Worm (Caenorhabditis elegans): ENCODE measurements around the gene zipt-13.

The zipt-13 gene

DNA sequence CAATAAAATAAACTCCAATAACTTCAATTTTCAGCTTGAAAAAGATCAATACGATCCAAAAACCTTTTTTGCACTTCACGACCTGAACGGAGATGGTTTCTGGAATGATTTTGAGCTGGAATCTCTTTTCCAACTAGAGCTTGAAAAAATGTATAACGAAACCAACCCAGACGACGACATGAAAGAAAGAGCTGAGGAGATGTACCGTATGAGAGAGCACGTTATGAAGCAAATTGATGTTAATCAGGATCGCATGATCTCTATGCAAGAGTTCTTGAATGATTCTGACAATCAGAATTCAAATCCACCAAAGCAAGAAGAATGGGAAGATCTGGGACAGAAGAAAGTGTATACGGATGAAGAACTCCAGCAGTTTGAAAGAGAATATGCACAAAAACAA is 37.5 kb downstream of the zipt-13 start:
- no peak for TF ChIP-seq egrh-3 (GFP tag; IDR thresholded peaks at IDR 0.05)
- TF ChIP-seq let-607 (tag; optimal IDR thresholded peaks at IDR 0.05), result no peak
- TF ChIP-seq F39B2.1 (GFP tag; IDR thresholded peaks at IDR 0.05), result no peak
- TF ChIP-seq snpc-4 (GFP tag; optimal IDR thresholded peaks at IDR 0.05), result no peak
- no peak for TF ChIP-seq snpc-4 (tag; optimal IDR thresholded peaks at IDR 0.05)
- TF ChIP-seq akir-1 (GFP tag; optimal IDR thresholded peaks at IDR 0.05), result no peak
- TF ChIP-seq dpff-1 (tag; optimal IDR thresholded peaks at IDR 0.05), result no peak

DNA sequence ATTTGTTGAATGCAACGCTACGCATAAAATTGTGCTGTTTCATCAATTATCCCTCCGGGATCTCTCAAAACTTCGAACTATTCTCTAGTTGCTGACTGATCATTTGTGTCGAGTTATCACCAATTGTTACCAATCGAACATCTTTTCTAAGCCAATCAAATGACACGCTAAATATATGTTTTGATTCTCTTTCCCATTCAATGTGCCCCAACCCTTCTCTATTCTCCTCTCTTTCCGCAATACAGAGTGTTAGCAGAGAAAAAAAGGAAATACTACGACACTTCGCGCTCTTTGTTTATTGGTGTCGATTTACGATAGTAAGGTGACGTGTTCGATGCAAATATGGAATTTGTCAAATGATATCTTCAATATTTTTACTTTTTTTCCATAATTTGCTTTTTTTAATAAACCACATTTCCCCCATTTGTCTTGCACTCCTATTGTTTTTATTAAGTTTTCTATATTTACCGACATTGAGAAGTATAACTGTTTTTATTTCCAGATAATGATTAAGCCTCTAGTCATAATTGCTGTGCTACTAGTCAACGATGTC is 39.5 kb downstream of the zipt-13 start, which contains the start of gene nucb-1:
TSS of gene nucb-1 (plus strand) at position 503 of the 553 bp plus-strand sequence.
- TF ChIP-seq dpff-1 (tag; optimal IDR thresholded peaks at IDR 0.05) (no peak), lin-40 (tag; optimal IDR thresholded peaks at IDR 0.05) (peak; percentile 59), F22D6.2 (tag; optimal IDR thresholded peaks at IDR 0.05) (no peak), ztf-26 (tag; optimal IDR thresholded peaks at IDR 0.05) (no peak), attf-6 (GFP tag; IDR thresholded peaks at IDR 0.05) (no peak), attf-3 (GFP tag; conservative IDR thresholded peaks at IDR 0.05) (peak; percentile 94), C17E4.6 (GFP tag; IDR thresholded peaks at IDR 0.05) (no peak), unc-62 (GFP tag; optimal IDR thresholded peaks at IDR 0.05) (peak; percentile 17), let-607 (tag; optimal IDR thresholded peaks at IDR 0.05) (peak; percentile 87 to 96), zim-3 (tag; optimal IDR thresholded peaks at IDR 0.05) (no peak), Y95B8A.8 (GFP tag; IDR thresholded peaks at IDR 0.05) (no peak), ceh-91 (GFP tag; IDR thresholded peaks at IDR 0.05) (no peak), F10E7.11 (tag; optimal IDR thresholded peaks at IDR 0.05) (no peak), Y53G8AR.9 (GFP tag; conservative IDR thresholded peaks at IDR 0.05) (no peak), hmg-1.2 (GFP tag; IDR thresholded peaks at IDR 0.05) (peak; percentile 34; the same call in 1 of the 2 replicates), pbrm-1 (GFP tag; IDR thresholded peaks at IDR 0.05) (no peak), T07F8.4 (tag; optimal IDR thresholded peaks at IDR 0.05) (no peak), attf-5 (GFP tag; optimal IDR thresholded peaks at IDR 0.05) (peak; percentile 31), die-1 (tag; optimal IDR thresholded peaks at IDR 0.05) (no peak), nhr-80 (tag; optimal IDR thresholded peaks at IDR 0.05) (peak; percentile 67), cebp-1 (GFP tag; IDR thresholded peaks at IDR 0.05) (no peak), cebp-1 (tag; optimal IDR thresholded peaks at IDR 0.05) (peak; percentile 45)

DNA sequence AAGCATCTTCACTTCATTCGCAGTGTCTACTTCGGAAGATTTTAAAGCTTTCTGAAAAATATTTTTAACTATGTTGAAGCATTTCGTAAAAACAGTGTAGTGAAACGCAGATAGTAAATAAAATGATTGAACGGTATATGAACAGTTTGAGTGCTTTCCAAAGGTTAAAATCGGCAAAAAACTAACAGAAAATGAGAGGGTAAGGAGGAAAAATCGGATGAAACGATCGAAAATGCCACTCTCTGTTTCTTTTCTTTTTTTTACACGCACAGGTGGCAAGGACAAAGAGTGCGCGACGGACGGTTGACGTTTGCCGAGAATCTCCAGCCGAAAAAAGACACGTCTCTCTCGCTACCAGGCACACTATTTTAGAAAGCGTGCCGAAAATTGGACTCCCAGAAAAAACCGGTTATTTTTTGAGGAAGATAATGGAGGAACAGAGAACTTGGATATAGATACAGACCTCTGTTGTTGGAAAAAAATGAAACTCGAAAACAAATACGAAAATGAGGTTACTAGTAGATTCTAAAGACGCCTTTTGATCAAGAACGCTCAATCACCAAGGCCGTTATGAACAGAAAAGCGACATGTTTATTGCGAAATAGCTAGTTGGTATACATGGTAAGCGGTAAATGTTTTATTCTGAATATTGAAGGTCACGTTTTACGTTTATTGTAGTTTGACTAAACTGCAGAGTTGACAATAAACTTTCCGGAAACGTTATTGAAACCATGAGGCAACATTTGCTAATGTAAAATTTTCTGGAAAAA is 42.2 kb downstream of the zipt-13 start, which contains the start of gene myrf-2:
TSS of gene myrf-2 (minus strand) at position 51 of the 770 bp plus-strand sequence.
- TF ChIP-seq D2030.7 (GFP tag; IDR thresholded peaks at IDR 0.05) (no peak), cebp-1 (GFP tag; IDR thresholded peaks at IDR 0.05) (peak; percentile 43; the same call in 1 of the 2 replicates), cebp-1 (tag; optimal IDR thresholded peaks at IDR 0.05) (peak; percentile 88)

DNA sequence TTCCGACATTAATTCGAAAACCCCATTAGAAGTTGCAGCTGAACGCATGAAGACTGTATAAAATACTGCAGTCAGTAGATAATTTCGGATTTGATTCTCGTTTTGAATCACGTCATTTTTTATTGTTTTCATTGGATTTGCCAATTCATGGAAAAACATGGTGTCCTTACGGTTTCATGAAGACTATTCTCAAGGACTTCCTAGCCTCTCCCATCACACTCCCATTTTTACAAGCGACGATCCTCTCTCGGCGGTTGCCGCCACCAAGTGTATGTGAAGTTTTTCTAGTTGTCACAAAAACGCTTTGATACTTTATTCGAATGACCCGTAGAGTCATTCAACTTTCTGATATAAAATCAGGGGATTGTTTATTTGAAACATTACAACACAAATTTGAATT is 46.9 kb downstream of the zipt-13 start:
- TF ChIP-seq dpff-1 (tag; optimal IDR thresholded peaks at IDR 0.05) (no peak), rec-8 (tag; optimal IDR thresholded peaks at IDR 0.05) (no peak), lsl-1 (GFP tag; optimal IDR thresholded peaks at IDR 0.05) (no peak), unc-62 (GFP tag; optimal IDR thresholded peaks at IDR 0.05) (no peak), xnd-1 (tag; optimal IDR thresholded peaks at IDR 0.05) (no peak), ceh-91 (GFP tag; IDR thresholded peaks at IDR 0.05) (no peak)

Measured in whole organism, young adult.